Fruit fly (Drosophila melanogaster) whole organism, embryonic: ENCODE results near the gene CG12194.
A peak's percentile ranks its signal among the peaks of the same experiment; 100 is the strongest.

Source experiments
- Atf3 ChIP-seq: fragments of 200-800 bp; sonication (Bioruptor generic); optimal IDR thresholded peaks from 3 replicates; lab custom pipeline; 2016; ENCODE audit warnings: missing biosample characterization, missing genetic modification characterization
- Atf6 ChIP-seq: fragments of 200-800 bp; sonication (Bioruptor generic); IDR thresholded peaks from 2 replicates; pipeline ENCODE4 v1.3.6; 2022; ENCODE audit warnings: missing biosample characterization, missing genetic modification characterization
- BEAF-32 ChIP-seq: fragments of 200-800 bp; sonication (Bioruptor generic); optimal IDR thresholded peaks from 3 replicates; lab custom pipeline; 2017; ENCODE audit warnings: missing biosample characterization, missing genetic modification characterization, mild to moderate bottlenecking, moderate library complexity, missing genetic modification reagents
- CG10209 ChIP-seq: fragments of 200-800 bp; sonication (Bioruptor generic); optimal IDR thresholded peaks from 3 replicates; lab custom pipeline; 2017; ENCODE audit warnings: missing biosample characterization, mild to moderate bottlenecking, missing genetic modification characterization, missing genetic modification reagents
- CG10462 ChIP-seq: fragments of 200-800 bp; sonication (Bioruptor generic); optimal IDR thresholded peaks from 2 replicates; lab custom pipeline; 2016; ENCODE audit warnings: missing biosample characterization, missing genetic modification characterization
- CG13775 ChIP-seq: fragments of 200-800 bp; sonication (Bioruptor generic); optimal IDR thresholded peaks from 3 replicates; lab custom pipeline; 2017; ENCODE audit warnings: missing biosample characterization, mild to moderate bottlenecking, missing genetic modification characterization
- CG1529 ChIP-seq: fragments of 200-800 bp; sonication (Bioruptor generic); optimal IDR thresholded peaks from 3 replicates; lab custom pipeline; 2018; ENCODE audit warnings: missing biosample characterization, missing genetic modification characterization
- CG16815 ChIP-seq: fragments of 200-800 bp; sonication (Bioruptor generic); optimal IDR thresholded peaks from 3 replicates; lab custom pipeline; 2017; ENCODE audit warnings: missing biosample characterization, mild to moderate bottlenecking, missing genetic modification characterization
- CG17912 ChIP-seq: fragments of 200-800 bp; sonication (Bioruptor generic); optimal IDR thresholded peaks from 2 replicates; lab custom pipeline; 2018; ENCODE audit warnings: missing biosample characterization, mild to moderate bottlenecking, missing genetic modification characterization
- CG18011 ChIP-seq: fragments of 200-800 bp; sonication (Bioruptor generic); optimal IDR thresholded peaks from 2 replicates; lab custom pipeline; 2017; ENCODE audit warnings: missing biosample characterization, missing genetic modification characterization, mild to moderate bottlenecking, moderate library complexity, missing genotype
- CG2889 ChIP-seq: fragments of 200-800 bp; sonication (Bioruptor generic); IDR thresholded peaks from 3 replicates; pipeline ENCODE4 v1.3.6; 2022; ENCODE audit warnings: missing biosample characterization, missing genetic modification characterization
- CG3407 ChIP-seq: fragments of 200-800 bp; sonication (Bioruptor generic); optimal IDR thresholded peaks from 2 replicates; lab custom pipeline; 2018; ENCODE audit warnings: missing biosample characterization, mild to moderate bottlenecking, missing genetic modification characterization
- CG6254 ChIP-seq: fragments of 200-800 bp; sonication (Bioruptor generic); optimal IDR thresholded peaks from 3 replicates; lab custom pipeline; 2017; ENCODE audit warnings: mild to moderate bottlenecking, missing biosample characterization, missing genetic modification reagents, missing genetic modification characterization
- CG7556 ChIP-seq: fragments of 200-800 bp; sonication (Bioruptor generic); optimal IDR thresholded peaks from 2 replicates; lab custom pipeline; 2017; ENCODE audit warnings: missing biosample characterization, mild to moderate bottlenecking, missing genetic modification characterization
- CG7928 ChIP-seq: fragments of 200-800 bp; sonication (Bioruptor generic); optimal IDR thresholded peaks from 2 replicates; lab custom pipeline; 2017; ENCODE audit warnings: missing biosample characterization, mild to moderate bottlenecking, missing genetic modification characterization
- CG8290 ChIP-seq, 3 experiments: fragments of 200-800 bp; sonication (Bioruptor generic); optimal IDR thresholded peaks; 2 replicates each; lab custom pipeline; 2016 to 2019; ENCODE audit warnings: missing biosample characterization in 3 of 3, missing genetic modification characterization in 3 of 3, mild to moderate bottlenecking in 2 of 3, moderate library complexity in 1 of 3
- CHES-1-like ChIP-seq: fragments of 200-800 bp; sonication (Bioruptor generic); optimal IDR thresholded peaks from 2 replicates; lab custom pipeline; 2016; ENCODE audit warnings: missing biosample characterization, missing genetic modification characterization
- Camta ChIP-seq: fragments of 200-800 bp; sonication (Bioruptor generic); optimal IDR thresholded peaks from 2 replicates; lab custom pipeline; 2016; ENCODE audit warnings: missing biosample characterization, missing genetic modification characterization
- D19B ChIP-seq: fragments of 200-800 bp; sonication (Bioruptor generic); optimal IDR thresholded peaks from 2 replicates; lab custom pipeline; 2017; ENCODE audit warnings: missing biosample characterization, mild to moderate bottlenecking, missing genetic modification characterization
- Elba2 ChIP-seq: fragments of 200-800 bp; sonication (Bioruptor generic); optimal IDR thresholded peaks from 3 replicates; lab custom pipeline; 2016; ENCODE audit warnings: missing biosample characterization, missing genetic modification characterization
- Hey ChIP-seq: fragments of 200-800 bp; sonication (Bioruptor generic); optimal IDR thresholded peaks from 3 replicates; lab custom pipeline; 2018; ENCODE audit warnings: missing biosample characterization, mild to moderate bottlenecking, missing genetic modification characterization
- Hr51 ChIP-seq, 2 experiments: fragments of 200-800 bp; sonication (Bioruptor generic); optimal IDR thresholded peaks; 2 replicates in 1 of 2; 3 replicates in 1 of 2; lab custom pipeline; 2016 to 2018; ENCODE audit warnings: missing biosample characterization in 2 of 2, missing genetic modification characterization in 2 of 2, mild to moderate bottlenecking in 1 of 2, moderate library complexity in 1 of 2
- Med ChIP-seq: fragments of 200-800 bp; sonication (Bioruptor generic); peaks from one replicate; lab custom pipeline; 2016; ENCODE audit warnings: missing biosample characterization, missing genetic modification characterization, mild to moderate bottlenecking, inconsistent platforms, moderate library complexity
- Neu2 ChIP-seq: fragments of 200-800 bp; sonication (Bioruptor generic); optimal IDR thresholded peaks from 3 replicates; lab custom pipeline; 2016; ENCODE audit warnings: missing biosample characterization, missing genetic modification characterization, borderline replicate concordance
- Rx ChIP-seq: fragments of 200-800 bp; sonication (Bioruptor generic); IDR thresholded peaks from 2 replicates; pipeline ENCODE4 v1.3.6; 2022; ENCODE audit warnings: missing biosample characterization, missing genetic modification characterization
- Taf1 ChIP-seq: fragments of 200-800 bp; sonication (Bioruptor generic); IDR thresholded peaks from 2 replicates; pipeline ENCODE4 v1.3.6; 2022; ENCODE audit warnings: missing biosample characterization, missing genetic modification characterization
- ap ChIP-seq: fragments of 200-800 bp; sonication (Bioruptor generic); IDR thresholded peaks from 2 replicates; pipeline ENCODE4 v1.3.6; 2022; ENCODE audit warnings: missing biosample characterization, missing genetic modification characterization
- ci ChIP-seq: fragments of 200-800 bp; sonication (Bioruptor generic); IDR thresholded peaks from 3 replicates; pipeline ENCODE4 v1.3.6; 2022; ENCODE audit warnings: missing biosample characterization, missing genetic modification characterization
- dpn ChIP-seq, 2 experiments: fragments of 200-800 bp; sonication (Bioruptor generic); optimal IDR thresholded peaks; 3 replicates each; lab custom pipeline; 2016; ENCODE audit warnings: missing biosample characterization in 2 of 2, missing genetic modification characterization in 2 of 2
- ems ChIP-seq: fragments of 200-800 bp; sonication (Bioruptor generic); optimal IDR thresholded peaks from 3 replicates; lab custom pipeline; 2016; ENCODE audit warnings: missing biosample characterization, missing genetic modification characterization
- eve ChIP-seq, 2 experiments: fragments of >200 bp; optimal IDR thresholded peaks; 2 replicates each; lab custom pipeline; 2017; ENCODE audit warnings: missing biosample characterization in 2 of 2, missing genetic modification characterization in 2 of 2
- fd3F ChIP-seq: fragments of 200-800 bp; sonication (Bioruptor generic); optimal IDR thresholded peaks from 2 replicates; lab custom pipeline; 2018; ENCODE audit warnings: missing biosample characterization, mild to moderate bottlenecking, missing genetic modification characterization, moderate library complexity
- fru ChIP-seq: fragments of >200 bp; optimal IDR thresholded peaks from 2 replicates; lab custom pipeline; 2017
- fu2 ChIP-seq: fragments of 200-800 bp; sonication (Bioruptor generic); optimal IDR thresholded peaks from 2 replicates; lab custom pipeline; 2016; ENCODE audit warnings: missing biosample characterization, missing genetic modification characterization
- grn ChIP-seq: fragments of 200-800 bp; sonication (Bioruptor generic); optimal IDR thresholded peaks from 3 replicates; lab custom pipeline; 2017; ENCODE audit warnings: missing biosample characterization, missing genetic modification characterization
- jing ChIP-seq: fragments of 200-800 bp; sonication (Bioruptor generic); optimal IDR thresholded peaks from 2 replicates; lab custom pipeline; 2018; ENCODE audit warnings: missing biosample characterization, mild to moderate bottlenecking, missing genetic modification characterization
- kni ChIP-seq: fragments of 200-800 bp; sonication (Bioruptor generic); optimal IDR thresholded peaks from 3 replicates; lab custom pipeline; 2017; ENCODE audit warnings: mild to moderate bottlenecking, missing biosample characterization, missing genetic modification reagents, missing genetic modification characterization
- pfk ChIP-seq: fragments of 200-800 bp; sonication (Bioruptor generic); optimal IDR thresholded peaks from 2 replicates; lab custom pipeline; 2018; ENCODE audit warnings: missing biosample characterization, mild to moderate bottlenecking, missing genetic modification characterization, moderate library complexity
- phol ChIP-seq: fragments of 200-800 bp; sonication (Bioruptor generic); optimal IDR thresholded peaks from 3 replicates; lab custom pipeline; 2018; ENCODE audit warnings: missing biosample characterization, mild to moderate bottlenecking, missing genetic modification characterization, moderate library complexity
- pita ChIP-seq: fragments of 200-800 bp; sonication (Bioruptor generic); optimal IDR thresholded peaks from 2 replicates; lab custom pipeline; 2017; ENCODE audit warnings: missing biosample characterization, mild to moderate bottlenecking, missing genetic modification characterization
- run ChIP-seq: fragments of 200-800 bp; sonication (Bioruptor generic); optimal IDR thresholded peaks from 3 replicates; lab custom pipeline; 2018; ENCODE audit warnings: missing biosample characterization, mild to moderate bottlenecking, missing genetic modification characterization
- shn ChIP-seq: fragments of 200-800 bp; sonication (Bioruptor generic); optimal IDR thresholded peaks from 3 replicates; lab custom pipeline; 2016; ENCODE audit warnings: missing biosample characterization, missing genetic modification characterization
- so ChIP-seq: fragments of 200-800 bp; sonication (Bioruptor generic); IDR thresholded peaks from 3 replicates; pipeline ENCODE4 v1.3.6; 2022; ENCODE audit warnings: missing biosample characterization, missing genetic modification characterization
- stc ChIP-seq: fragments of 200-800 bp; sonication (Bioruptor generic); IDR thresholded peaks from 2 replicates; pipeline ENCODE4 v1.3.6; 2022; ENCODE audit warnings: missing biosample characterization, missing genetic modification characterization
- ttk ChIP-seq: fragments of 200-800 bp; sonication (Bioruptor generic); IDR thresholded peaks from 2 replicates; pipeline ENCODE4 v2.1.2; 2022; ENCODE audit warnings: missing biosample characterization, missing genetic modification characterization

The CG12194 gene

dm6 chr2L:4856118-4856517 is 18.0 kb downstream of the CG12194 start (continued):
- peak; percentile 41; the same call in 1 of the 3 replicates for TF ChIP-seq CG2889 (GFP tag; lab: Robert Waterston, UW)
- TF ChIP-seq CG7556 (GFP tag; lab: Kevin White, UChicago) = peak; percentile 74
- TF ChIP-seq CG17912 (GFP tag; lab: Kevin White, UChicago) = no peak
- no peak for TF ChIP-seq CG18011
- TF ChIP-seq CG16815 = peak; percentile 43
- no peak for TF ChIP-seq Camta (GFP tag; lab: Kevin White, UChicago)
- peak; percentile 38 for TF ChIP-seq CG1529
- no peak for TF ChIP-seq pita (GFP tag; lab: Kevin White, UChicago)
- no peak for TF ChIP-seq kni (GFP tag; lab: Kevin White, UChicago)
- no peak for TF ChIP-seq ap (GFP tag; lab: Robert Waterston, UW)
- TF ChIP-seq Rx = 0 out of 2 replicates have a peak, but pooled peaks have one; percentile 24
- TF ChIP-seq stc (GFP tag; lab: Robert Waterston, UW) = peak; percentile 52; the same call in 1 of the 2 replicates
- TF ChIP-seq ci (GFP tag; lab: Robert Waterston, UW) = peak; percentile 78
- no peak for TF ChIP-seq D19B (GFP tag; lab: Kevin White, UChicago)
- TF ChIP-seq grn (GFP tag; lab: Kevin White, UChicago) = no peak
- no peak for TF ChIP-seq Neu2
- no peak; the same call in 1 of the 2 replicates for TF ChIP-seq Taf1
- peak; percentile 43 for TF ChIP-seq CG10209
- TF ChIP-seq dpn (GFP tag; optimal IDR thresholded peaks at IDR 0.05; lab: Kevin White, UChicago) = peak in 1 of 2 experiments; percentile 43
- peak; percentile 76 for TF ChIP-seq phol (tag; lab: Kevin White, UChicago)
- TF ChIP-seq Hr51 (GFP tag; optimal IDR thresholded peaks at IDR 0.05; lab: Kevin White, UChicago) = peak in 1 of 2 experiments; percentile 78
- peak; percentile 71 for TF ChIP-seq Med (GFP tag; lab: Kevin White, UChicago)
- TF ChIP-seq jing (GFP tag; lab: Kevin White, UChicago) = peak; percentile 24
- TF ChIP-seq CG10462 (GFP tag; lab: Kevin White, UChicago) = no peak
- TF ChIP-seq ems (GFP tag; lab: Kevin White, UChicago) = no peak
- peak; percentile 53; the same call in 1 of the 2 replicates for TF ChIP-seq Atf6 (GFP tag; lab: Robert Waterston, UW)
- TF ChIP-seq Hey = no peak
- no peak for TF ChIP-seq CG13775 (GFP tag; lab: Kevin White, UChicago)
- no peak for TF ChIP-seq fu2 (GFP tag; lab: Kevin White, UChicago)
- peak; percentile 50 for TF ChIP-seq CG6254
- no peak for TF ChIP-seq CG7928 (GFP tag; lab: Kevin White, UChicago)
- peak; percentile 58 for TF ChIP-seq CG3407 (GFP tag; lab: Kevin White, UChicago)
- TF ChIP-seq Atf3 (GFP tag; lab: Kevin White, UChicago) = no peak
- TF ChIP-seq shn (GFP tag; lab: Kevin White, UChicago) = no peak
- TF ChIP-seq eve (GFP tag; optimal IDR thresholded peaks at IDR 0.05; lab: Kevin White, UChicago) = no peak
- TF ChIP-seq fd3F (GFP tag; lab: Kevin White, UChicago) = peak; percentile 9
- TF ChIP-seq so (GFP tag; lab: Robert Waterston, UW) = peak; percentile 53; the same call in 1 of the 3 replicates
- TF ChIP-seq Elba2 (GFP tag; lab: Kevin White, UChicago) = no peak
- no peak for TF ChIP-seq pfk (GFP tag; lab: Kevin White, UChicago)
- TF ChIP-seq CHES-1-like (GFP tag; lab: Kevin White, UChicago) = no peak
- TF ChIP-seq CG8290 (GFP tag; optimal IDR thresholded peaks at IDR 0.05; lab: Kevin White, UChicago) = no peak
- peak in 1 of 2 experiments; percentile 54 for TF ChIP-seq CG8290 (tag; optimal IDR thresholded peaks at IDR 0.05; lab: Kevin White, UChicago)
- peak; percentile 31; the same call in 1 of the 2 replicates for TF ChIP-seq ttk
- no peak for TF ChIP-seq fru (lab: Kevin White, UChicago)
- no peak for TF ChIP-seq BEAF-32
- TF ChIP-seq run (tag; lab: Kevin White, UChicago) = peak; percentile 40
